Fruit fly (Drosophila melanogaster) whole organism, prepupa: ENCODE data around the gene UbcE2M.
A peak's percentile ranks its signal among the peaks of the same experiment; 100 is the strongest.

ENCODE experiments used
- Blimp-1 ChIP-seq: fragments of 200-800 bp; sonication (Bioruptor generic); optimal IDR thresholded peaks from 3 replicates; lab custom pipeline; 2017; ENCODE audit warnings: missing biosample characterization, missing genetic modification characterization, mild to moderate bottlenecking, moderate library complexity, missing genetic modification reagents
- CG10631 ChIP-seq: fragments of 200-800 bp; sonication (Bioruptor generic); optimal IDR thresholded peaks from 2 replicates; lab custom pipeline; 2016; ENCODE audit warnings: missing biosample characterization, missing genetic modification characterization
- CG10669 ChIP-seq: fragments of 200-800 bp; sonication (Bioruptor generic); optimal IDR thresholded peaks from 3 replicates; lab custom pipeline; 2018; ENCODE audit warnings: missing biosample characterization, mild to moderate bottlenecking, missing genetic modification characterization, moderate library complexity
- CG15336 ChIP-seq: fragments of 200-800 bp; sonication (Bioruptor generic); IDR thresholded peaks from 2 replicates; pipeline ENCODE4 v1.3.6; 2022; ENCODE audit warnings: missing biosample characterization, missing genetic modification characterization
- CG32006 ChIP-seq: fragments of 200-800 bp; sonication (Bioruptor generic); optimal IDR thresholded peaks from 3 replicates; lab custom pipeline; 2017; ENCODE audit warnings: missing biosample characterization, mild to moderate bottlenecking, missing genetic modification characterization
- CG3919 ChIP-seq: fragments of 200-800 bp; sonication (Bioruptor generic); optimal IDR thresholded peaks from 3 replicates; lab custom pipeline; 2016; ENCODE audit warnings: missing biosample characterization, missing genetic modification characterization
- CG4318 ChIP-seq: fragments of 200-800 bp; sonication (Bioruptor generic); optimal IDR thresholded peaks from 3 replicates; lab custom pipeline; 2017; ENCODE audit warnings: missing biosample characterization, mild to moderate bottlenecking, missing genetic modification characterization
- CG6792 ChIP-seq: fragments of 200-800 bp; sonication (Bioruptor generic); optimal IDR thresholded peaks from 3 replicates; lab custom pipeline; 2016; ENCODE audit warnings: missing biosample characterization, missing genetic modification characterization
- CG6808 ChIP-seq: fragments of 200-800 bp; sonication (Bioruptor generic); optimal IDR thresholded peaks from 3 replicates; lab custom pipeline; 2017; ENCODE audit warnings: missing biosample characterization, missing genetic modification characterization, mild to moderate bottlenecking, moderate library complexity, missing genetic modification reagents
- Eip78C ChIP-seq: fragments of 200-800 bp; sonication (Bioruptor generic); peaks from one replicate; lab custom pipeline; 2016; ENCODE audit warnings: missing biosample characterization, missing genetic modification characterization
- Gug ChIP-seq: fragments of 200-800 bp; sonication (Bioruptor generic); IDR thresholded peaks from 2 replicates; pipeline ENCODE4 v1.3.6; 2022; ENCODE audit warnings: missing biosample characterization, missing genetic modification characterization
- Hr4 ChIP-seq: fragments of 200-800 bp; sonication (Bioruptor generic); optimal IDR thresholded peaks from 3 replicates; lab custom pipeline; 2016; ENCODE audit warnings: missing biosample characterization, missing genetic modification characterization
- OdsH ChIP-seq: fragments of 200-800 bp; sonication (Bioruptor generic); optimal IDR thresholded peaks from 3 replicates; lab custom pipeline; 2016; ENCODE audit warnings: missing biosample characterization, missing genetic modification characterization
- Sox102F ChIP-seq: fragments of 200-800 bp; sonication (Bioruptor generic); optimal IDR thresholded peaks from 2 replicates; lab custom pipeline; 2016; ENCODE audit warnings: missing biosample characterization, mild to moderate bottlenecking, missing genetic modification characterization
- acj6 ChIP-seq: fragments of 200-800 bp; sonication (Bioruptor generic); optimal IDR thresholded peaks from 3 replicates; lab custom pipeline; 2016; ENCODE audit warnings: missing biosample characterization, missing genetic modification characterization
- fkh ChIP-seq: fragments of 200-800 bp; sonication (Bioruptor generic); optimal IDR thresholded peaks from 3 replicates; lab custom pipeline; 2017; ENCODE audit warnings: missing biosample characterization, mild to moderate bottlenecking, missing genetic modification characterization, moderate library complexity
- lz ChIP-seq: fragments of 200-800 bp; sonication (Bioruptor generic); optimal IDR thresholded peaks from 3 replicates; lab custom pipeline; 2016; ENCODE audit warnings: missing biosample characterization, missing genetic modification characterization
- net ChIP-seq: fragments of 200-800 bp; sonication (Bioruptor generic); optimal IDR thresholded peaks from 3 replicates; lab custom pipeline; 2016; ENCODE audit warnings: missing biosample characterization, missing genetic modification characterization
- salr ChIP-seq, 2 experiments: fragments of 200-800 bp; sonication (Bioruptor generic); optimal IDR thresholded peaks; 3 replicates each; lab custom pipeline; 2016 to 2018; ENCODE audit warnings: missing biosample characterization in 2 of 2, missing genetic modification characterization in 2 of 2, mild to moderate bottlenecking in 1 of 2

Gene UbcE2M

dm6 chr3L:8150812-8151211, 47.0 kb downstream of the UbcE2M start:
- TF ChIP-seq lz: no peak
- peak; percentile 10 for TF ChIP-seq acj6 (GFP tag; lab: Kevin White, UChicago)
- TF ChIP-seq CG10669 (GFP tag; lab: Kevin White, UChicago): no peak
- TF ChIP-seq net (GFP tag; lab: Kevin White, UChicago): no peak
- TF ChIP-seq Hr4: peak; percentile 58
- TF ChIP-seq OdsH: no peak
- TF ChIP-seq CG4318 (GFP tag; lab: Kevin White, UChicago): peak; percentile 1
- TF ChIP-seq fkh (GFP tag; lab: Kevin White, UChicago): no peak
- peak; percentile 74 for TF ChIP-seq CG32006 (GFP tag; lab: Kevin White, UChicago)
- peak; percentile 68 for TF ChIP-seq Eip78C (GFP tag; lab: Kevin White, UChicago)
- peak; percentile 10 for TF ChIP-seq CG10631 (GFP tag; lab: Kevin White, UChicago)
- no peak for TF ChIP-seq salr (GFP tag; optimal IDR thresholded peaks at IDR 0.05; lab: Kevin White, UChicago)
- no peak for TF ChIP-seq CG6792 (GFP tag; lab: Kevin White, UChicago)
- no peak for TF ChIP-seq CG6808 (GFP tag; lab: Kevin White, UChicago)
- peak; percentile 50 for TF ChIP-seq CG15336
- no peak for TF ChIP-seq Gug (GFP tag; lab: Robert Waterston, UW)
- peak; percentile 23 for TF ChIP-seq CG3919 (GFP tag; lab: Kevin White, UChicago)

- TF ChIP-seq Sox102F (no peak), Hr4 (no peak), Blimp-1 (GFP tag; lab: Kevin White, UChicago) (peak; percentile 55)
Observed at dm6 chr3L:8150284-8150683, 47.5 kb downstream of the UbcE2M start.
